Fruit fly (Drosophila melanogaster) whole organism, prepupa: ENCODE measurements around the gene pcx.

Source experiments
- Blimp-1 ChIP-seq: fragments of 200-800 bp; sonication (Bioruptor generic); optimal IDR thresholded peaks from 3 replicates; lab custom pipeline; 2017; ENCODE audit warnings: missing biosample characterization, missing genetic modification characterization, mild to moderate bottlenecking, moderate library complexity, missing genetic modification reagents
- CG10669 ChIP-seq: fragments of 200-800 bp; sonication (Bioruptor generic); optimal IDR thresholded peaks from 3 replicates; lab custom pipeline; 2018; ENCODE audit warnings: missing biosample characterization, mild to moderate bottlenecking, missing genetic modification characterization, moderate library complexity
- CG11902 ChIP-seq: fragments of 200-800 bp; sonication (Bioruptor generic); optimal IDR thresholded peaks from 3 replicates; lab custom pipeline; 2016; ENCODE audit warnings: missing biosample characterization, missing genetic modification characterization
- CG15336 ChIP-seq: fragments of 200-800 bp; sonication (Bioruptor generic); IDR thresholded peaks from 2 replicates; pipeline ENCODE4 v1.3.6; 2022; ENCODE audit warnings: missing biosample characterization, missing genetic modification characterization
- CG1621 ChIP-seq: fragments of 200-800 bp; sonication (Bioruptor generic); optimal IDR thresholded peaks from 3 replicates; lab custom pipeline; 2018; ENCODE audit warnings: missing biosample characterization, mild to moderate bottlenecking, missing genetic modification characterization
- CG16779 ChIP-seq: fragments of 200-800 bp; sonication (Bioruptor generic); optimal IDR thresholded peaks from 3 replicates; lab custom pipeline; 2017; ENCODE audit warnings: missing biosample characterization, mild to moderate bottlenecking, missing genetic modification characterization
- CG3032 ChIP-seq: fragments of 200-800 bp; optimal IDR thresholded peaks from 2 replicates; lab custom pipeline; 2019; ENCODE audit warnings: missing biosample characterization, mild to moderate bottlenecking, missing genetic modification characterization, moderate library complexity
- CG31627 ChIP-seq: fragments of 200-800 bp; sonication (Bioruptor generic); optimal IDR thresholded peaks from 3 replicates; lab custom pipeline; 2016; ENCODE audit warnings: missing biosample characterization, missing genetic modification characterization
- CG32006 ChIP-seq: fragments of 200-800 bp; sonication (Bioruptor generic); optimal IDR thresholded peaks from 3 replicates; lab custom pipeline; 2017; ENCODE audit warnings: missing biosample characterization, mild to moderate bottlenecking, missing genetic modification characterization
- CG34406 ChIP-seq: fragments of 200-800 bp; sonication (Bioruptor generic); optimal IDR thresholded peaks from 3 replicates; lab custom pipeline; 2016; ENCODE audit warnings: missing biosample characterization, missing genetic modification characterization
- CG3919 ChIP-seq: fragments of 200-800 bp; sonication (Bioruptor generic); optimal IDR thresholded peaks from 3 replicates; lab custom pipeline; 2016; ENCODE audit warnings: missing biosample characterization, missing genetic modification characterization
- CG4318 ChIP-seq: fragments of 200-800 bp; sonication (Bioruptor generic); optimal IDR thresholded peaks from 3 replicates; lab custom pipeline; 2017; ENCODE audit warnings: missing biosample characterization, mild to moderate bottlenecking, missing genetic modification characterization
- CG6163 ChIP-seq: fragments of 200-800 bp; sonication (Bioruptor generic); IDR thresholded peaks from 3 replicates; pipeline ENCODE4 v1.3.6; 2022; ENCODE audit warnings: missing biosample characterization, missing genetic modification characterization
- CG6792 ChIP-seq: fragments of 200-800 bp; sonication (Bioruptor generic); optimal IDR thresholded peaks from 3 replicates; lab custom pipeline; 2016; ENCODE audit warnings: missing biosample characterization, missing genetic modification characterization
- CG6808 ChIP-seq: fragments of 200-800 bp; sonication (Bioruptor generic); optimal IDR thresholded peaks from 3 replicates; lab custom pipeline; 2017; ENCODE audit warnings: missing biosample characterization, missing genetic modification characterization, mild to moderate bottlenecking, moderate library complexity, missing genetic modification reagents
- CG6854 ChIP-seq: fragments of 200-800 bp; sonication (Bioruptor generic); optimal IDR thresholded peaks from 2 replicates; lab custom pipeline; 2017; ENCODE audit warnings: missing biosample characterization, mild to moderate bottlenecking, missing genetic modification characterization
- CG8119 ChIP-seq: fragments of 200-800 bp; sonication (Bioruptor generic); IDR thresholded peaks from 3 replicates; pipeline ENCODE4 v1.3.6; 2022; ENCODE audit warnings: missing biosample characterization, missing genetic modification characterization
- CG8632 ChIP-seq: fragments of 200-800 bp; sonication (Bioruptor generic); optimal IDR thresholded peaks from 3 replicates; lab custom pipeline; 2016; ENCODE audit warnings: missing biosample characterization, missing genetic modification characterization
- Eip75B ChIP-seq: fragments of 200-800 bp; sonication (Bioruptor generic); optimal IDR thresholded peaks from 3 replicates; lab custom pipeline; 2016; ENCODE audit warnings: missing biosample characterization, missing genetic modification characterization
- Eip78C ChIP-seq: fragments of 200-800 bp; sonication (Bioruptor generic); peaks from one replicate; lab custom pipeline; 2016; ENCODE audit warnings: missing biosample characterization, missing genetic modification characterization
- Eip93F ChIP-seq: fragments of 200-800 bp; sonication (Bioruptor generic); optimal IDR thresholded peaks from 2 replicates; lab custom pipeline; 2016; ENCODE audit warnings: missing biosample characterization, mild to moderate bottlenecking, missing genetic modification characterization
- Ets96B ChIP-seq: fragments of 200-800 bp; optimal IDR thresholded peaks from 2 replicates; lab custom pipeline; 2019; ENCODE audit warnings: missing biosample characterization, mild to moderate bottlenecking, missing genetic modification characterization, moderate library complexity
- Hr39 ChIP-seq: fragments of 200-800 bp; sonication (Bioruptor generic); optimal IDR thresholded peaks from 2 replicates; lab custom pipeline; 2016; ENCODE audit warnings: missing biosample characterization, missing genetic modification characterization
- Hr4 ChIP-seq: fragments of 200-800 bp; sonication (Bioruptor generic); optimal IDR thresholded peaks from 3 replicates; lab custom pipeline; 2016; ENCODE audit warnings: missing biosample characterization, missing genetic modification characterization
- Met ChIP-seq: fragments of 200-800 bp; sonication (Bioruptor generic); optimal IDR thresholded peaks from 3 replicates; lab custom pipeline; 2016; ENCODE audit warnings: missing biosample characterization, missing genetic modification characterization
- OdsH ChIP-seq: fragments of 200-800 bp; sonication (Bioruptor generic); optimal IDR thresholded peaks from 3 replicates; lab custom pipeline; 2016; ENCODE audit warnings: missing biosample characterization, missing genetic modification characterization
- Sox15 ChIP-seq: fragments of 200-800 bp; sonication (Bioruptor generic); optimal IDR thresholded peaks from 3 replicates; lab custom pipeline; 2016; ENCODE audit warnings: missing biosample characterization, missing genetic modification characterization
- acj6 ChIP-seq: fragments of 200-800 bp; sonication (Bioruptor generic); optimal IDR thresholded peaks from 3 replicates; lab custom pipeline; 2016; ENCODE audit warnings: missing biosample characterization, missing genetic modification characterization
- cyc ChIP-seq: fragments of 200-800 bp; sonication (Bioruptor generic); optimal IDR thresholded peaks from 3 replicates; lab custom pipeline; 2016; ENCODE audit warnings: missing biosample characterization, missing genetic modification characterization
- eg ChIP-seq: fragments of 200-800 bp; sonication (Bioruptor generic); IDR thresholded peaks from 3 replicates; pipeline ENCODE4 v1.3.6; 2022; ENCODE audit warnings: missing biosample characterization, missing genetic modification characterization
- esn ChIP-seq: fragments of 200-800 bp; sonication (Bioruptor generic); optimal IDR thresholded peaks from 2 replicates; lab custom pipeline; 2016; ENCODE audit warnings: missing biosample characterization, mild to moderate bottlenecking, missing genetic modification characterization, moderate library complexity
- fd85E ChIP-seq: fragments of 200-800 bp; sonication (Bioruptor generic); optimal IDR thresholded peaks from 3 replicates; lab custom pipeline; 2016; ENCODE audit warnings: missing biosample characterization, missing genetic modification characterization
- fkh ChIP-seq: fragments of 200-800 bp; sonication (Bioruptor generic); optimal IDR thresholded peaks from 3 replicates; lab custom pipeline; 2017; ENCODE audit warnings: missing biosample characterization, mild to moderate bottlenecking, missing genetic modification characterization, moderate library complexity
- lz ChIP-seq: fragments of 200-800 bp; sonication (Bioruptor generic); optimal IDR thresholded peaks from 3 replicates; lab custom pipeline; 2016; ENCODE audit warnings: missing biosample characterization, missing genetic modification characterization
- net ChIP-seq: fragments of 200-800 bp; sonication (Bioruptor generic); optimal IDR thresholded peaks from 3 replicates; lab custom pipeline; 2016; ENCODE audit warnings: missing biosample characterization, missing genetic modification characterization
- spab ChIP-seq: fragments of 200-800 bp; sonication (Bioruptor generic); optimal IDR thresholded peaks from 2 replicates; lab custom pipeline; 2017; ENCODE audit warnings: missing biosample characterization, mild to moderate bottlenecking, missing genetic modification characterization, missing genetic modification reagents
- ss ChIP-seq, 2 experiments: fragments of 200-800 bp; sonication (Bioruptor generic); optimal IDR thresholded peaks; 2 replicates in 1 of 2; 3 replicates in 1 of 2; lab custom pipeline; 2017 to 2018; ENCODE audit warnings: mild to moderate bottlenecking in 2 of 2, missing biosample characterization in 2 of 2, missing genetic modification characterization in 2 of 2, moderate library complexity in 1 of 2
- svp ChIP-seq: fragments of 200-800 bp; sonication (Bioruptor generic); peaks from one replicate; lab custom pipeline; 2016; ENCODE audit warnings: missing biosample characterization, missing genetic modification characterization
- topi ChIP-seq: fragments of 200-800 bp; sonication (Bioruptor generic); optimal IDR thresholded peaks from 3 replicates; lab custom pipeline; 2016; ENCODE audit warnings: missing biosample characterization, missing genetic modification characterization
- vri ChIP-seq: fragments of 200-800 bp; sonication (Bioruptor generic); optimal IDR thresholded peaks from 3 replicates; lab custom pipeline; 2016; ENCODE audit warnings: missing biosample characterization, mild to moderate bottlenecking, missing genetic modification characterization

Gene pcx

DNA sequence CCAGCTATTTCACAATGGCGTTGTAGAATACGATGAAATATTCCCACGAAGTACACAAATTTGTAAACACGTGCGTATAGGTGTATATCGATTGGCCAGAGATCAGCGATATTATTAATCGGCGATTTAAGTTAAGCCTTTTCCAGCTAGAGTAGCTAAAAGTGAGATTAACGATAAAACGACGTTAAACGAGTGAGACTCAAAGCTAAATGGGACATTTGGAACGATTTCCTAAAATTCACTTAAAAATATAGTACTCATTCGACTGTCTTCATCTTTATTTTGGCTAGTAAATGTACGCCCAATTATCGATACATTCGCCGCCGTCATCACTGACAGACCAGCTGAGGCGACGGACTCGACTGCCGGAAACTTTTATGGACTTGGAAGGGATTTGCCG, 40.5 kb upstream of the pcx start, which contains the start of the genes Nmd3 and CG17776 (continued):
- TF ChIP-seq Blimp-1 (GFP tag; lab: Kevin White, UChicago) (no peak), net (GFP tag; lab: Kevin White, UChicago) (no peak), CG10669 (GFP tag; lab: Kevin White, UChicago) (no peak), CG15336 (GFP tag; lab: Robert Waterston, UW) (no peak), Ets96B (tag; lab: Kevin White, UChicago) (no peak), Eip75B (GFP tag; lab: Kevin White, UChicago) (no peak), CG31627 (GFP tag; lab: Kevin White, UChicago) (no peak), vri (GFP tag; lab: Kevin White, UChicago) (no peak), Hr39 (GFP tag; lab: Kevin White, UChicago) (no peak), ss (GFP tag; optimal IDR thresholded peaks at IDR 0.05; lab: Kevin White, UChicago) (no peak), CG1621 (tag; lab: Kevin White, UChicago) (peak; percentile 81), Sox15 (GFP tag; lab: Kevin White, UChicago) (no peak), Hr4 (GFP tag; lab: Kevin White, UChicago) (no peak), CG6808 (GFP tag; lab: Kevin White, UChicago) (no peak), CG3032 (peak; percentile 12), CG32006 (no peak), CG4318 (GFP tag; lab: Kevin White, UChicago) (no peak), CG34406 (GFP tag; lab: Kevin White, UChicago) (no peak), Eip93F (GFP tag; lab: Kevin White, UChicago) (no peak), fkh (GFP tag; lab: Kevin White, UChicago) (no peak)

- TF ChIP-seq spab (GFP tag; lab: Kevin White, UChicago) (no peak), Blimp-1 (GFP tag; lab: Kevin White, UChicago) (no peak), CG11902 (no peak), CG34406 (GFP tag; lab: Kevin White, UChicago) (no peak), eg (GFP tag; lab: Robert Waterston, UW) (no peak), cyc (GFP tag; lab: Kevin White, UChicago) (no peak), CG8632 (GFP tag; lab: Kevin White, UChicago) (no peak), fd85E (GFP tag; lab: Kevin White, UChicago) (no peak), ss (GFP tag; optimal IDR thresholded peaks at IDR 0.05; lab: Kevin White, UChicago) (no peak), Eip78C (GFP tag; lab: Kevin White, UChicago) (no peak), net (GFP tag; lab: Kevin White, UChicago) (no peak), Hr4 (GFP tag; lab: Kevin White, UChicago) (no peak), esn (GFP tag; lab: Kevin White, UChicago) (no peak), CG6792 (no peak), vri (GFP tag; lab: Kevin White, UChicago) (no peak), CG6163 (GFP tag; lab: Robert Waterston, UW) (no peak), CG6854 (GFP tag; lab: Kevin White, UChicago) (no peak)
Observed at dm6 chrX:2186555-2186954, 38.5 kb upstream of the pcx start, which contains the start of gene CG17777. Gene CG17777 (plus strand): TSS chrX:2186855.

dm6 chrX:2187520-2187919, 37.6 kb upstream of the pcx start, which contains the start of gene CG3457:
Gene CG3457 (plus strand): TSS chrX:2187820.
- TF ChIP-seq acj6 (GFP tag; lab: Kevin White, UChicago) (no peak), lz (no peak), CG3919 (GFP tag; lab: Kevin White, UChicago) (no peak), svp (GFP tag; lab: Kevin White, UChicago) (no peak), CG16779 (no peak), spab (GFP tag; lab: Kevin White, UChicago) (no peak), cyc (GFP tag; lab: Kevin White, UChicago) (no peak), Met (GFP tag; lab: Kevin White, UChicago) (no peak), eg (GFP tag; lab: Robert Waterston, UW) (no peak), CG8119 (no peak), topi (no peak), OdsH (no peak)
